Fruit fly (Drosophila melanogaster) whole organism, adult: ENCODE results near the gene CG2519.

Experiments
- CG11617 ChIP-seq: fragments of 200-800 bp; sonication (Bioruptor generic); optimal IDR thresholded peaks from 2 replicates; lab custom pipeline; 2017; ENCODE audit warnings: mild to moderate bottlenecking, missing biosample characterization, missing genetic modification reagents, missing genetic modification characterization
- CG12768 ChIP-seq: fragments of 200-800 bp; sonication (Bioruptor generic); optimal IDR thresholded peaks from 2 replicates; lab custom pipeline; 2017; ENCODE audit warnings: missing biosample characterization, missing genetic modification characterization, mild to moderate bottlenecking, moderate library complexity, missing genetic modification reagents
- CG14711 ChIP-seq: fragments of 200-800 bp; sonication (Bioruptor generic); optimal IDR thresholded peaks from 2 replicates; lab custom pipeline; 2018; ENCODE audit warnings: missing biosample characterization, mild to moderate bottlenecking, missing genetic modification characterization, moderate library complexity
- CG1620 ChIP-seq: fragments of 200-800 bp; sonication (Bioruptor generic); optimal IDR thresholded peaks from 2 replicates; lab custom pipeline; 2016; ENCODE audit warnings: missing biosample characterization, missing genetic modification characterization
- CG33017 ChIP-seq: fragments of 200-800 bp; sonication (Bioruptor generic); optimal IDR thresholded peaks from 2 replicates; lab custom pipeline; 2018; ENCODE audit warnings: missing biosample characterization, mild to moderate bottlenecking, missing genetic modification characterization, moderate library complexity
- CG5204 ChIP-seq: fragments of 200-800 bp; sonication (Bioruptor generic); optimal IDR thresholded peaks from 2 replicates; lab custom pipeline; 2016; ENCODE audit warnings: missing biosample characterization, missing genetic modification characterization
- CG7045 ChIP-seq: fragments of 200-800 bp; sonication (Bioruptor generic); optimal IDR thresholded peaks from 2 replicates; lab custom pipeline; 2017; ENCODE audit warnings: missing biosample characterization, mild to moderate bottlenecking, missing genetic modification characterization
- CG7101 ChIP-seq: fragments of 200-800 bp; sonication (Bioruptor generic); optimal IDR thresholded peaks from 2 replicates; lab custom pipeline; 2018; ENCODE audit warnings: missing biosample characterization, mild to moderate bottlenecking, missing genetic modification characterization, moderate library complexity
- Clk ChIP-seq: fragments of 200-800 bp; sonication (Bioruptor generic); optimal IDR thresholded peaks from 2 replicates; lab custom pipeline; 2017; ENCODE audit warnings: missing biosample characterization, missing genetic modification characterization
- Crg-1 ChIP-seq: fragments of 200-800 bp; sonication (Bioruptor generic); optimal IDR thresholded peaks from 2 replicates; lab custom pipeline; 2016; ENCODE audit warnings: missing biosample characterization, missing genetic modification characterization
- Hr96 ChIP-seq: fragments of 200-800 bp; sonication (Bioruptor generic); optimal IDR thresholded peaks from 2 replicates; lab custom pipeline; 2016; ENCODE audit warnings: missing biosample characterization, missing genetic modification characterization
- Mnt ChIP-seq: fragments of 200-800 bp; sonication (Bioruptor generic); optimal IDR thresholded peaks from 2 replicates; lab custom pipeline; 2016; ENCODE audit warnings: missing biosample characterization, mild to moderate bottlenecking, missing genetic modification characterization
- bab1 ChIP-seq: fragments of 200-800 bp; sonication (Bioruptor generic); optimal IDR thresholded peaks from 3 replicates; lab custom pipeline; 2019; ENCODE audit warnings: missing biosample characterization, mild to moderate bottlenecking, missing genetic modification characterization, moderate library complexity
- cic ChIP-seq: fragments of 200-800 bp; sonication (Bioruptor generic); optimal IDR thresholded peaks from 2 replicates; lab custom pipeline; 2017; ENCODE audit warnings: missing biosample characterization, mild to moderate bottlenecking, missing genetic modification characterization, moderate library complexity
- cnc ChIP-seq, 2 experiments: fragments of >200 bp; optimal IDR thresholded peaks; 2 replicates each; lab custom pipeline; 2017
- kay ChIP-seq: fragments of 200-800 bp; sonication (Bioruptor generic); peaks from one replicate; lab custom pipeline; 2016; ENCODE audit warnings: missing biosample characterization, missing genetic modification characterization, borderline replicate concordance
- ovo ChIP-seq: fragments of 200-800 bp; sonication (Bioruptor generic); optimal IDR thresholded peaks from 2 replicates; lab custom pipeline; 2016; ENCODE audit warnings: missing biosample characterization, missing genetic modification characterization
- pad ChIP-seq: fragments of 200-800 bp; sonication (Bioruptor generic); optimal IDR thresholded peaks from 3 replicates; lab custom pipeline; 2017; ENCODE audit warnings: missing biosample characterization, missing genetic modification characterization, mild to moderate bottlenecking, moderate library complexity, missing genetic modification reagents
- tj ChIP-seq: fragments of 200-800 bp; sonication (Bioruptor generic); optimal IDR thresholded peaks from 3 replicates; lab custom pipeline; 2017; ENCODE audit warnings: missing biosample characterization, mild to moderate bottlenecking, missing genetic modification characterization, moderate library complexity
- toe ChIP-seq: fragments of 200-800 bp; sonication (Bioruptor generic); optimal IDR thresholded peaks from 2 replicates; lab custom pipeline; 2016; ENCODE audit warnings: missing biosample characterization, missing genetic modification characterization

Gene CG2519

DNA sequence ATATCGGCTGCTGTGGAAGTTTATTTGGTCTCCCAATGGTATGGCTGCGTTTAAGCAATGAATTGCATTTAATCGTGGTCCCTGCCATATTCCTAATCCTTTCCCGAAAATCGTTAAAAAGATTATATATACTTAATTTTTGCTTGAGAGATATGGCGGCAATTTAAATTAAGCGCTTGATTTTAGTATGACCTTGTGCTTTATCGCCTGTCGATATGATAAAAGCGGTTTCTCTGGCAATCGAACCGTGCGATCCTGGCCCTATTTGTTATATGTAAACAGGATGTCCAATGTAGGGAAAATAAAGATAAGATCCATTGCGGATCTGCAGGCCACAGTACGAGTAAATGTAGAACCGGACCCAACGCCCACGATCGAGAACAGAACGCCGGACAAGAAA, 7.3 kb upstream of the CG2519 start, which contains the start of gene Snm1:
Gene Snm1 (plus strand): TSS at position 233 of the 400 bp plus-strand sequence.
- TF ChIP-seq Mnt (GFP tag; lab: Kevin White, UChicago) (no peak), CG11617 (GFP tag; lab: Kevin White, UChicago) (no peak), kay (no peak), CG5204 (GFP tag; lab: Kevin White, UChicago) (no peak), cnc (optimal IDR thresholded peaks at IDR 0.05; lab: Kevin White, UChicago) (no peak), CG7101 (tag; lab: Kevin White, UChicago) (no peak), toe (no peak), CG14711 (tag; lab: Kevin White, UChicago) (no peak), CG33017 (no peak), tj (GFP tag; lab: Kevin White, UChicago) (no peak), Clk (GFP tag; lab: Kevin White, UChicago) (no peak), pad (GFP tag; lab: Kevin White, UChicago) (no peak), CG12768 (no peak), ovo (GFP tag; lab: Kevin White, UChicago) (no peak)

DNA sequence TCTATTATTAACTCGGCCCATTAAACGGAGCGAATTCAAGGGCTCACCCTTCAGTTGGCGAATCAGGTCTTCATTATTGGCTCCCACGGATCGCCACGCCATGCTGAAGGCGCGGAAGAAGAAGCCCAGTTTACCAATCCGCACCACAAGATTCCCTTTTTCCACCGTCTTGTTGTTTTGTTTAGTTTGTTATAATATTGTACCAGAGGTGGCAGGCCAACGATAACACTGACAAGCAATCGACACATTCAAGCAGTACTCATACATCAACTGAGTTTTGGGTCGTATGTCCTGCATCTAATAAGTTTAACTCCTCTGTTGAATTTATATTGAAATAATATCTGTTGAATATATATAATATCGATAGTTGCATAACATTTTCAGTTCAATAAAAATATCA, 6.5 kb upstream of the CG2519 start, which contains the start of gene Pcmt:
Gene Pcmt (minus strand): TSS at position 235 of the 400 bp plus-strand sequence.
- TF ChIP-seq cnc (optimal IDR thresholded peaks at IDR 0.05; lab: Kevin White, UChicago) (no peak), CG7101 (tag; lab: Kevin White, UChicago) (no peak), Mnt (GFP tag; lab: Kevin White, UChicago) (no peak), kay (no peak), Hr96 (GFP tag; lab: Kevin White, UChicago) (no peak), CG11617 (GFP tag; lab: Kevin White, UChicago) (no peak)

DNA sequence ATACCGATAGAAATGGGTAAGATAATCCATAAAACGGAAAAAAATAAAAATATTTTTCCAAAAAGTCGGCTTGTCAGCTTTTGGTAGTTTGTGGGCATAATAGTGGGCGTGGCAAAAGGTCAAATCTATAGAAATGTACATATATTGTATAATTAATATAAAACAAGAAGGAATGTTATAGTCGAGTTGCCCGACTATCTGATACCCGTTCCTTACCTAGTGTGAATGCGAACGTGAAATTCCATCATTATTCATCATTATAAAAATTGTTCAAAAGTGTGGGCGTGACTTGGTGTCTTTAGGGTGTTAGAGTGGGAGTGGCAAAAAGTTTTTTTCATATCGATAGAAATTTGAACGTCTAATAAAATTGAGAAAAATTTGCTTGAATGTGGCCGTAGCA, 4.0 kb upstream of the CG2519 start:
- no peak for TF ChIP-seq kay

DNA sequence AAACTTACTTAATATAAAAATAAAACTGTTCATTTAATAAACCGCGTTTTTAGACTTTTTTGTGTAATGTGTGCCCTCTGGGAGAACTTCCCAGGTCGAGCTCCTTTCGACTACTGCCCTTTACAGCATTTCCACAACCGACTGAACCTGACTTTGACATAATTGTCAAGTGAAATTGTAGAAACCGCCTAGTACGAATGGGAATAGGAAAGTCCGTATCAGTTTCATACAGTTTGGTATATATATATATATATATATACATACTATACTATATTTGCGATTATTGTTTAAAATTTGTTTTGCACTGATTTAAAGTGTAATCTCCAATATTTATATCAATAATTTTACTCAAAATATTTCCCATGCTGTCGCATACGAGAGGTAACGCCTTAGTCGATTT, 3.5 kb upstream of the CG2519 start, which contains the start of gene mia:
Gene mia (minus strand): TSS at position 101 of the 400 bp plus-strand sequence.
- TF ChIP-seq CG33017 (no peak), CG12768 (no peak), ovo (GFP tag; lab: Kevin White, UChicago) (no peak), cnc (optimal IDR thresholded peaks at IDR 0.05; lab: Kevin White, UChicago) (no peak), CG5204 (GFP tag; lab: Kevin White, UChicago) (no peak), CG11617 (GFP tag; lab: Kevin White, UChicago) (no peak), bab1 (GFP tag; lab: Kevin White, UChicago) (no peak), CG7101 (tag; lab: Kevin White, UChicago) (no peak), CG7045 (GFP tag; lab: Kevin White, UChicago) (no peak)

DNA sequence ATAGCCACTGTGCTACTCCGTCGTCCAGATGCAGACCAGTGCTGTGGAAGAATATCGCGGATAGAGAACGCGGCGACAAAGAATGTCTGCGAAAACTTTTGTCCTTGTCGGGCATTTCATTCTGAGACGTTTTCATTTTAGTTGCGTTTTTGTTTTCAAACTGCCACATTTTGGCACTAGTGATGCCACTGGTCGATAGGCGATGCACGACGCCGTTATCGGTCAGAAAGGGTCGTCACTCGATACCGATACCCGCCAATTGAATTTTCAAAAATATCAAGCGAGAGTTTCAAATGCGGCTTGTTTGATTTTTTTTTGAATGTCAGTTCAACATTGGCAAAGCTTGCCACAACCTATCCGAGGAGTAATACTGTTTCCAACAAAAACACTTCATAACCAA, 2.9 kb upstream of the CG2519 start:
- TF ChIP-seq Hr96 (GFP tag; lab: Kevin White, UChicago) (no peak), bab1 (GFP tag; lab: Kevin White, UChicago) (peak; percentile 13), CG12768 (no peak)

DNA sequence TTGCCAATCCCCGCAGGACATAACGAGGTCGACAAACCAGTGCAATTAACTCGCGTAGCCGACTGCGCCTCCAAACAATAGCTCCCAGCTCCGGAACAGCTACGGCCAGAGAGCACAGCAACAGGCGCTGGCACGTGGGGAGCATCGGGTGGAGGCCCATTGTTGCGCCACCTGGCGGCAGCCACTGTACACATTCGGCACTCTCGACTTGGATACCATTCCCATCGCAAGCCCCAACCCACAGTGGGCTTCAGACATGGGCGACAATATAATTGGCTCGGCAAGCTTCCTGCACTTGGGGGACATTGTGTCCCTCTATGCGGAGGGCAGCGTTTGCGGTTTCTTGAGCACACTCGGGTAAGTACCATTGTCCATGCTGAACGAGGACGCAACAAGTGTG, 20.0 kb downstream of the CG2519 start:
- no peak for TF ChIP-seq CG7045 (GFP tag; lab: Kevin White, UChicago)
- TF ChIP-seq kay = no peak
- TF ChIP-seq cnc (optimal IDR thresholded peaks at IDR 0.05; lab: Kevin White, UChicago) = no peak
- TF ChIP-seq CG5204 (GFP tag; lab: Kevin White, UChicago) = no peak
- TF ChIP-seq Hr96 (GFP tag; lab: Kevin White, UChicago) = no peak
- no peak for TF ChIP-seq CG11617 (GFP tag; lab: Kevin White, UChicago)
- TF ChIP-seq Crg-1 = no peak
- TF ChIP-seq CG1620 = no peak
- TF ChIP-seq CG7101 (tag; lab: Kevin White, UChicago) = no peak
- no peak for TF ChIP-seq pad (GFP tag; lab: Kevin White, UChicago)
- TF ChIP-seq Clk (GFP tag; lab: Kevin White, UChicago) = no peak
- TF ChIP-seq tj (GFP tag; lab: Kevin White, UChicago) = no peak
- TF ChIP-seq cic (GFP tag; lab: Kevin White, UChicago) = no peak
- no peak for TF ChIP-seq Mnt (GFP tag; lab: Kevin White, UChicago)
- no peak for TF ChIP-seq ovo (GFP tag; lab: Kevin White, UChicago)
- no peak for TF ChIP-seq CG12768
- TF ChIP-seq bab1 (GFP tag; lab: Kevin White, UChicago) = no peak
- no peak for TF ChIP-seq toe
- TF ChIP-seq CG33017 = no peak

DNA sequence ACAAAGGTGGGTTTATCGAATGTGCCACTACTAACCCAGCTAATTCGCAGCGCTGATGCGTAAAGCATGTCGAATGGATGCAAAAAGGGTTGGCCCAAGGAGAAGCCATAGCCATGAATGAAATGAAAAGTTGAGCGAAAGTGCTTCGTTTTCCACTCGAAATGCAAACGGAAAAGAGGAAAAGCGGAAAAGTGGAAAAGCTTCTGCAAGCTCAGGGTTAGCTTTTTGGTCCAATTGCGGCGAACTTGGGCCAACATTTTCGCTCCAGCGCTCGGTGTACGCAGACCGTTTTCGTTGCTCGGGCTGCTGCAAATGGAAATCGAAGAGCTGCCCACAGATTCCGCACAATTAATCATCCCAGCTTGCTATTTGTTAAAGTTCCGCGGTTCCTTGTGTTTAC, 22.8 kb downstream of the CG2519 start:
- TF ChIP-seq CG1620 (no peak), CG11617 (GFP tag; lab: Kevin White, UChicago) (no peak), CG5204 (GFP tag; lab: Kevin White, UChicago) (no peak), pad (GFP tag; lab: Kevin White, UChicago) (no peak), kay (no peak), cic (GFP tag; lab: Kevin White, UChicago) (no peak), bab1 (GFP tag; lab: Kevin White, UChicago) (no peak), ovo (GFP tag; lab: Kevin White, UChicago) (no peak), CG12768 (no peak), CG33017 (no peak), tj (GFP tag; lab: Kevin White, UChicago) (no peak), CG7101 (tag; lab: Kevin White, UChicago) (no peak), Clk (GFP tag; lab: Kevin White, UChicago) (no peak), CG14711 (tag; lab: Kevin White, UChicago) (no peak), CG7045 (GFP tag; lab: Kevin White, UChicago) (no peak)
